Worm (Caenorhabditis elegans) whole organism, L3 larva: ENCODE data around the gene dpy-10.

ENCODE experiments used
- R02D3.7 ChIP-seq: fragments of 150-350 bp; optimal IDR thresholded peaks from 2 replicates; lab custom pipeline; 2014; ENCODE audit warnings: missing biosample characterization, missing genetic modification characterization
- ZK546.5 ChIP-seq: sonication (generic microtip); optimal IDR thresholded peaks from 2 replicates; lab custom pipeline; 2017; ENCODE audit warnings: missing biosample characterization, missing genetic modification characterization
- ceh-28 ChIP-seq: fragments of 150-350 bp; optimal IDR thresholded peaks from 2 replicates; lab custom pipeline; 2014; ENCODE audit warnings: missing biosample characterization, missing genetic modification reagents, missing genetic modification characterization
- ceh-82 ChIP-seq: fragments of 150-350 bp; optimal IDR thresholded peaks from 2 replicates; lab custom pipeline; 2014; ENCODE audit warnings: missing biosample characterization, missing genetic modification characterization
- elt-1 ChIP-seq: fragments of 150-350 bp; optimal IDR thresholded peaks from 2 replicates; lab custom pipeline; 2014; ENCODE audit warnings: missing biosample characterization, missing genetic modification characterization
- elt-2 ChIP-seq: sonication (generic microtip); optimal IDR thresholded peaks from 2 replicates; lab custom pipeline; 2016; ENCODE audit warnings: missing genetic modification reagents, mild to moderate bottlenecking, missing genetic modification characterization, missing compliant biosample characterization
- elt-3 ChIP-seq, 3 experiments: fragments of 150-350 bp in 1 of 3; sonication (generic microtip) in 2 of 3; optimal IDR thresholded peaks; 2 replicates in 2 of 3; 4 replicates in 1 of 3; lab custom pipeline; 2014 to 2017; ENCODE audit warnings: missing biosample characterization in 3 of 3, missing genetic modification characterization in 3 of 3
- eor-1 ChIP-seq, 2 experiments: fragments of 150-350 bp; optimal IDR thresholded peaks; 2 replicates each; lab custom pipeline; 2014 to 2018; ENCODE audit warnings: missing biosample characterization in 2 of 2, missing genetic modification characterization in 2 of 2
- fkh-10 ChIP-seq: sonication (generic microtip); optimal IDR thresholded peaks from 2 replicates; lab custom pipeline; 2017; ENCODE audit warnings: missing biosample characterization, missing genetic modification reagents, missing genetic modification characterization
- fos-1 ChIP-seq: fragments of 150-350 bp; optimal IDR thresholded peaks from 2 replicates; lab custom pipeline; 2014; ENCODE audit warnings: missing biosample characterization, missing genetic modification characterization
- hmg-11 ChIP-seq: sonication (generic microtip); optimal IDR thresholded peaks from 2 replicates; lab custom pipeline; 2016; ENCODE audit warnings: missing genetic modification characterization, missing compliant biosample characterization
- jun-1 ChIP-seq: fragments of 150-350 bp; optimal IDR thresholded peaks from 2 replicates; lab custom pipeline; 2014; ENCODE audit warnings: missing biosample characterization, missing genetic modification reagents, missing genetic modification characterization
- lin-15B ChIP-seq: fragments of 150-350 bp; optimal IDR thresholded peaks from 2 replicates; lab custom pipeline; 2014; ENCODE audit warnings: missing biosample characterization, missing genetic modification characterization
- lin-39 ChIP-seq: fragments of 150-350 bp; optimal IDR thresholded peaks from 2 replicates; lab custom pipeline; 2018; ENCODE audit warnings: missing biosample characterization, missing genetic modification reagents, missing genetic modification characterization
- lsy-12 ChIP-seq: sonication (generic microtip); optimal IDR thresholded peaks from 2 replicates; lab custom pipeline; 2016; ENCODE audit warnings: mild to moderate bottlenecking, missing genetic modification characterization, missing compliant biosample characterization
- mdl-1 ChIP-seq: fragments of 150-350 bp; optimal IDR thresholded peaks from 2 replicates; lab custom pipeline; 2014; ENCODE audit warnings: missing biosample characterization, missing genetic modification characterization
- mml-1 ChIP-seq: fragments of 150-350 bp; sonication (generic microtip); optimal IDR thresholded peaks from 3 replicates; lab custom pipeline; 2014; ENCODE audit warnings: missing biosample characterization, missing genetic modification characterization
- nfya-1 ChIP-seq: sonication (generic microtip); optimal IDR thresholded peaks from 2 replicates; lab custom pipeline; 2017; ENCODE audit warnings: missing genetic modification characterization, mild to moderate bottlenecking, missing compliant biosample characterization, antibody characterized with exemption, moderate library complexity; ENCODE audit not compliant: insufficient read depth
- nhr-11 ChIP-seq: fragments of 150-350 bp; optimal IDR thresholded peaks from 2 replicates; lab custom pipeline; 2014; ENCODE audit warnings: missing biosample characterization, missing genetic modification characterization
- nhr-12 ChIP-seq: fragments of 150-350 bp; optimal IDR thresholded peaks from 2 replicates; lab custom pipeline; 2014; ENCODE audit warnings: missing biosample characterization, missing genetic modification characterization
- nhr-23 ChIP-seq: fragments of 150-350 bp; optimal IDR thresholded peaks from 2 replicates; lab custom pipeline; 2014; ENCODE audit warnings: missing biosample characterization, missing genetic modification reagents, missing genetic modification characterization
- nhr-237 ChIP-seq: fragments of 150-350 bp; optimal IDR thresholded peaks from 2 replicates; lab custom pipeline; 2014; ENCODE audit warnings: missing biosample characterization, missing genetic modification characterization
- nhr-25 ChIP-seq: sonication (generic microtip); optimal IDR thresholded peaks from 2 replicates; lab custom pipeline; 2017; ENCODE audit warnings: missing biosample characterization, missing genetic modification characterization
- nhr-43 ChIP-seq: sonication (generic microtip); optimal IDR thresholded peaks from 2 replicates; lab custom pipeline; 2016; ENCODE audit warnings: mild to moderate bottlenecking, missing genetic modification characterization, missing compliant biosample characterization; ENCODE audit not compliant: poor library complexity, severe bottlenecking
- nhr-67 ChIP-seq: fragments of 150-350 bp; optimal IDR thresholded peaks from 2 replicates; lab custom pipeline; 2014; ENCODE audit warnings: missing biosample characterization, missing genetic modification characterization
- nhr-77 ChIP-seq: fragments of 150-350 bp; optimal IDR thresholded peaks from 2 replicates; lab custom pipeline; 2014; ENCODE audit warnings: missing biosample characterization, missing genetic modification characterization
- pha-4 ChIP-seq: fragments of 150-350 bp; optimal IDR thresholded peaks from 2 replicates; lab custom pipeline; 2014; ENCODE audit warnings: missing biosample characterization, missing genetic modification reagents, missing genetic modification characterization
- pqm-1 ChIP-seq: fragments of 150-350 bp; optimal IDR thresholded peaks from 2 replicates; lab custom pipeline; 2017; ENCODE audit warnings: missing biosample characterization, missing genetic modification characterization, inconsistent platforms
- sea-2 ChIP-seq: fragments of 150-350 bp; sonication (generic microtip); optimal IDR thresholded peaks from 4 replicates; lab custom pipeline; 2014; ENCODE audit warnings: missing biosample characterization, missing genetic modification reagents, missing genetic modification characterization
- skn-1 ChIP-seq: fragments of 150-350 bp; optimal IDR thresholded peaks from 2 replicates; lab custom pipeline; 2014; ENCODE audit warnings: missing biosample characterization, missing genetic modification characterization
- snpc-4 ChIP-seq: fragments of 150-350 bp; optimal IDR thresholded peaks from 2 replicates; lab custom pipeline; 2014; ENCODE audit warnings: missing biosample characterization, missing genetic modification characterization
- tbx-2 ChIP-seq: sonication (generic microtip); optimal IDR thresholded peaks from 2 replicates; lab custom pipeline; 2016; ENCODE audit warnings: mild to moderate bottlenecking, missing genetic modification characterization, missing compliant biosample characterization
- unc-62 ChIP-seq: fragments of 150-350 bp; sonication (generic microtip); optimal IDR thresholded peaks from 4 replicates; lab custom pipeline; 2014; ENCODE audit warnings: missing biosample characterization, missing genetic modification reagents, missing genetic modification characterization
- zag-1 ChIP-seq: fragments of 150-350 bp; optimal IDR thresholded peaks from 2 replicates; lab custom pipeline; 2014; ENCODE audit warnings: missing biosample characterization, missing genetic modification characterization

dpy-10 gene

ce11 chrII:6712177-6712981 lies at the start of gene dpy-10, which contains the start of gene T14B4.19:
dpy-10 (minus strand) TSS chrII:6712227.
T14B4.19 (minus strand) TSS chrII:6712931.
- TF ChIP-seq lsy-12 (tag; lab: Kevin White, UChicago) (peak; percentile 6), nhr-43 (tag; lab: Kevin White, UChicago) (peak; percentile 75), sea-2 (GFP tag; lab: Kevin White, UChicago) (no peak), nhr-23 (tag; lab: Kevin White, UChicago) (peak; percentile 96), elt-3 (tag; optimal IDR thresholded peaks at IDR 0.05; lab: Kevin White, UChicago) (peak in 2 of 3 experiments; percentile 18 to 85)

ce11 chrII:6756232-6756631 lies 44.2 kb upstream of the dpy-10 start, which contains the start of gene F41G3.3:
F41G3.3 (plus strand) TSS chrII:6756532.
- TF ChIP-seq tbx-2 = no peak
- TF ChIP-seq ceh-82 = no peak
- TF ChIP-seq lin-15B (tag; lab: Kevin White, UChicago) = no peak
- no peak for TF ChIP-seq nfya-1 (tag; lab: Kevin White, UChicago)
- no peak for TF ChIP-seq nhr-25 (tag; lab: Kevin White, UChicago)
- no peak for TF ChIP-seq ceh-28 (tag; lab: Kevin White, UChicago)
- no peak for TF ChIP-seq hmg-11 (tag; lab: Kevin White, UChicago)
- TF ChIP-seq unc-62 (GFP tag; lab: Kevin White, UChicago) = no peak
- no peak for TF ChIP-seq nhr-237 (tag; lab: Kevin White, UChicago)

ce11 chrII:6754671-6755224 lies 42.7 kb upstream of the dpy-10 start, which contains the start of the genes srx-95 and fis-1:
srx-95 (minus strand) TSS chrII:6754771.
fis-1 (plus strand) TSS chrII:6755174.
- TF ChIP-seq eor-1 (tag; optimal IDR thresholded peaks at IDR 0.05; lab: Kevin White, UChicago) (no peak), nhr-23 (tag; lab: Kevin White, UChicago) (no peak), jun-1 (tag; lab: Kevin White, UChicago) (no peak), skn-1 (no peak), snpc-4 (tag; lab: Kevin White, UChicago) (no peak), lin-39 (tag; lab: Kevin White, UChicago) (no peak), nhr-67 (no peak), elt-1 (tag; lab: Kevin White, UChicago) (no peak), nhr-77 (tag; lab: Kevin White, UChicago) (no peak), pha-4 (tag; lab: Kevin White, UChicago) (no peak), elt-3 (tag; optimal IDR thresholded peaks at IDR 0.05; lab: Kevin White, UChicago) (no peak), ZK546.5 (tag; lab: Kevin White, UChicago) (no peak), nhr-237 (tag; lab: Kevin White, UChicago) (no peak), ceh-82 (no peak), zag-1 (tag; lab: Kevin White, UChicago) (no peak), nhr-11 (tag; lab: Kevin White, UChicago) (no peak), fkh-10 (GFP tag; lab: Kevin White, UChicago) (no peak), mml-1 (tag; lab: Kevin White, UChicago) (no peak), lin-15B (tag; lab: Kevin White, UChicago) (no peak)
- TF ChIP-seq, all 47 proteins: peak for 0

- TF ChIP-seq nhr-25 (tag; lab: Kevin White, UChicago) = no peak
- TF ChIP-seq mdl-1 (tag; lab: Kevin White, UChicago) = no peak
- TF ChIP-seq zag-1 (tag; lab: Kevin White, UChicago) = no peak
- no peak for TF ChIP-seq pqm-1 (tag; lab: Kevin White, UChicago)
- TF ChIP-seq hmg-11 (tag; lab: Kevin White, UChicago) = no peak
- TF ChIP-seq fos-1 (tag; lab: Kevin White, UChicago) = no peak
- TF ChIP-seq ceh-28 (tag; lab: Kevin White, UChicago) = no peak
- no peak for TF ChIP-seq tbx-2
- no peak for TF ChIP-seq R02D3.7 (tag; lab: Kevin White, UChicago)
- no peak for TF ChIP-seq nhr-12 (tag; lab: Kevin White, UChicago)
- no peak for TF ChIP-seq fkh-10 (GFP tag; lab: Kevin White, UChicago)
- TF ChIP-seq nhr-23 (tag; lab: Kevin White, UChicago) = no peak
- no peak for TF ChIP-seq elt-2 (tag; lab: Kevin White, UChicago)
- no peak for TF ChIP-seq lsy-12 (tag; lab: Kevin White, UChicago)
- TF ChIP-seq, all 47 proteins: peak for 0
Measured at ce11 chrII:6752850-6753249, 40.8 kb upstream of the dpy-10 start, which contains the start of gene F41G3.21. F41G3.21 (minus strand) TSS chrII:6752950.
